Worm (Caenorhabditis elegans) whole organism, L1 larva: ENCODE measurements around the gene acbp-6.

ENCODE experiments used
- aly-2 ChIP-seq: fragments of 150-350 bp; optimal IDR thresholded peaks from 2 replicates; lab custom pipeline; 2014; ENCODE audit warnings: missing biosample characterization, missing genetic modification characterization
- efl-3 ChIP-seq: fragments of 200-800 bp; sonication (Bioruptor generic); optimal IDR thresholded peaks from 2 replicates; lab custom pipeline; 2018; ENCODE audit warnings: mild to moderate bottlenecking, missing genetic modification characterization, missing compliant biosample characterization
- elt-3 ChIP-seq, 6 experiments: fragments of 150-350 bp in 1 of 6; sonication (generic microtip); optimal IDR thresholded peaks; 2 replicates each; lab custom pipeline; 2017 to 2018; ENCODE audit warnings: missing biosample characterization in 6 of 6, missing genetic modification characterization in 6 of 6, inconsistent platforms in 1 of 6
- nhr-12 ChIP-seq: sonication (generic microtip); optimal IDR thresholded peaks from 2 replicates; lab custom pipeline; 2017; ENCODE audit warnings: missing biosample characterization, missing genetic modification characterization
- nhr-76 ChIP-seq: sonication (generic microtip); optimal IDR thresholded peaks from 2 replicates; lab custom pipeline; 2017; ENCODE audit warnings: missing biosample characterization, missing genetic modification characterization
- nhr-77 ChIP-seq: fragments of 150-350 bp; optimal IDR thresholded peaks from 2 replicates; lab custom pipeline; 2014; ENCODE audit warnings: missing biosample characterization, missing genetic modification characterization
- unc-130 ChIP-seq: fragments of 150-350 bp; optimal IDR thresholded peaks from 2 replicates; lab custom pipeline; 2017; ENCODE audit warnings: missing biosample characterization, missing genetic modification characterization, inconsistent platforms
- unc-98 ChIP-seq: fragments of 200-800 bp; sonication (Bioruptor generic); IDR thresholded peaks from 2 replicates; pipeline ENCODE4 v1.3.6; 2022; ENCODE audit warnings: missing genetic modification characterization, missing compliant biosample characterization
- ztf-11 ChIP-seq, 2 experiments: sonication (generic microtip); optimal IDR thresholded peaks; 2 replicates each; lab custom pipeline; 2016 to 2017; ENCODE audit warnings: missing genetic modification characterization in 2 of 2, missing biosample characterization in 1 of 2, missing compliant biosample characterization in 1 of 2

ce11 chrII:11948459-11948858 is 25.1 kb downstream of the acbp-6 start, which contains the start of gene W03C9.8:
- TF ChIP-seq unc-98 (GFP tag; lab: Robert Waterston, UW) (no peak), nhr-77 (tag; lab: Kevin White, UChicago) (no peak), nhr-76 (tag; lab: Kevin White, UChicago) (no peak), nhr-12 (tag; lab: Kevin White, UChicago) (no peak), aly-2 (tag; lab: Kevin White, UChicago) (no peak), elt-3 (tag; optimal IDR thresholded peaks at IDR 0.05; lab: Kevin White, UChicago) (no peak), unc-130 (tag; lab: Kevin White, UChicago) (no peak), ztf-11 (tag; optimal IDR thresholded peaks at IDR 0.05; lab: Kevin White, UChicago) (no peak), efl-3 (no peak)
